Worm (Caenorhabditis elegans) whole organism, L1 larva: ENCODE data around the gene F18E3.13.

Source experiments
- fkh-10 ChIP-seq: sonication (generic microtip); optimal IDR thresholded peaks from 2 replicates; lab custom pipeline; 2017; ENCODE audit warnings: missing biosample characterization, missing genetic modification reagents, missing genetic modification characterization
- isw-1 ChIP-seq: fragments of 200-800 bp; sonication (Bioruptor generic); IDR thresholded peaks from 2 replicates; pipeline ENCODE4 v1.3.6; 2022; ENCODE audit warnings: missing genetic modification characterization, missing compliant biosample characterization
- mep-1 ChIP-seq: fragments of 150-350 bp; optimal IDR thresholded peaks from 2 replicates; lab custom pipeline; 2014; ENCODE audit warnings: missing biosample characterization, missing genetic modification characterization
- nhr-77 ChIP-seq: fragments of 150-350 bp; optimal IDR thresholded peaks from 2 replicates; lab custom pipeline; 2014; ENCODE audit warnings: missing biosample characterization, missing genetic modification characterization
- pag-3 ChIP-seq: sonication (generic microtip); optimal IDR thresholded peaks from 2 replicates; lab custom pipeline; 2017; ENCODE audit warnings: missing genetic modification characterization, mild to moderate bottlenecking, missing compliant biosample characterization, antibody characterized with exemption, borderline replicate concordance; ENCODE audit not compliant: insufficient read depth
- snpc-4 ChIP-seq: fragments of 150-350 bp; optimal IDR thresholded peaks from 2 replicates; lab custom pipeline; 2014; ENCODE audit warnings: missing biosample characterization, missing genetic modification characterization

DNA sequence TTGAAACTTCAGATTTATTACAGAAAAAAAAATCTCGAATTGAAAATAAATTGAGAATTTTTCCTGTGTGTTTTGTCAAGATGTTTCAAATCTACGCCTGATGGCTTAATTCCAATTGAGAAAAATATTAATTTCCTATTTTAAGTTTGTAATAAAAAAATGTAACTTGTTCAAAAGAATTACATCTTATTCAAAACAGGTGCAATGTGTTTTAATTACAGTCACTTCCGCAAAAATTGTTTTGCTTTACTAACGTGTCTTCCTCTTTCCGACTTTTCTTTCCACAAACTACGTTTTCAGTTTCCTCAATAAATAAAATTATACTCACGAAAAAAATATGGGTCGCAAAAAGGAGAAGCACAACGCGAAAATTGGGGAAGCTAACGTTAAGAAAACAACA lies 22.0 kb downstream of the F18E3.13 start, which contains the start of gene F25E5.16:
- TF ChIP-seq mep-1 (tag; lab: Kevin White, UChicago) (no peak), snpc-4 (no peak), nhr-77 (no peak), isw-1 (GFP tag; lab: Robert Waterston, UW) (no peak), fkh-10 (GFP tag; lab: Kevin White, UChicago) (no peak), pag-3 (tag; lab: Kevin White, UChicago) (no peak)
